Fruit fly (Drosophila melanogaster) whole organism, embryonic: ENCODE data around the gene Eip93F.

ENCODE experiments used
- Ada2b ChIP-seq: fragments of 200-800 bp; sonication (Bioruptor generic); IDR thresholded peaks from 2 replicates; pipeline ENCODE4 v1.3.6; 2022; ENCODE audit warnings: missing biosample characterization, missing genetic modification characterization
- CG13894 ChIP-seq: fragments of 200-800 bp; sonication (Bioruptor generic); optimal IDR thresholded peaks from 3 replicates; lab custom pipeline; 2018; ENCODE audit warnings: missing biosample characterization, mild to moderate bottlenecking, missing genetic modification characterization, moderate library complexity
- CG14050 ChIP-seq: fragments of 200-800 bp; sonication (Bioruptor generic); IDR thresholded peaks from 3 replicates; pipeline ENCODE4 v1.3.6; 2022; ENCODE audit warnings: missing biosample characterization, missing genetic modification characterization
- CG15073 ChIP-seq: fragments of 200-800 bp; sonication (Bioruptor generic); optimal IDR thresholded peaks from 2 replicates; lab custom pipeline; 2016; ENCODE audit warnings: missing biosample characterization, missing genetic modification characterization
- CG1647 ChIP-seq: fragments of 200-800 bp; sonication (Bioruptor generic); optimal IDR thresholded peaks from 3 replicates; lab custom pipeline; 2016; ENCODE audit warnings: missing biosample characterization, missing genetic modification characterization
- CG16813 ChIP-seq: fragments of 200-800 bp; sonication (Bioruptor generic); IDR thresholded peaks from 3 replicates; pipeline ENCODE4 v1.3.6; 2022; ENCODE audit warnings: missing biosample characterization, missing genetic modification characterization; ENCODE audit not compliant: partially characterized antibody
- CG17385 ChIP-seq: fragments of 200-800 bp; sonication (Bioruptor generic); optimal IDR thresholded peaks from 3 replicates; lab custom pipeline; 2018; ENCODE audit warnings: missing biosample characterization, mild to moderate bottlenecking, missing genetic modification characterization
- CG18262 ChIP-seq: fragments of 200-800 bp; optimal IDR thresholded peaks from 3 replicates; lab custom pipeline; 2019; ENCODE audit warnings: missing biosample characterization, mild to moderate bottlenecking, missing genetic modification characterization, moderate library complexity
- CG2129 ChIP-seq: fragments of 200-800 bp; sonication (Bioruptor generic); IDR thresholded peaks from 2 replicates; pipeline ENCODE4 v1.3.6; 2022; ENCODE audit warnings: missing biosample characterization, missing genetic modification characterization; ENCODE audit not compliant: partially characterized antibody
- CG30403 ChIP-seq: fragments of 200-800 bp; sonication (Bioruptor generic); optimal IDR thresholded peaks from 3 replicates; lab custom pipeline; 2016; ENCODE audit warnings: missing biosample characterization, missing genetic modification characterization
- CG31224 ChIP-seq: fragments of 200-800 bp; sonication (Bioruptor generic); IDR thresholded peaks from 2 replicates; pipeline ENCODE4 v1.3.6; 2022; ENCODE audit warnings: missing biosample characterization, missing genetic modification characterization
- CG3847 ChIP-seq: fragments of 200-800 bp; sonication (Bioruptor generic); IDR thresholded peaks from 2 replicates; pipeline ENCODE4 v1.3.6; 2022; ENCODE audit warnings: missing biosample characterization, missing genetic modification characterization
- CG4707 ChIP-seq: fragments of 200-800 bp; sonication (Bioruptor generic); optimal IDR thresholded peaks from 2 replicates; lab custom pipeline; 2018; ENCODE audit warnings: missing biosample characterization, mild to moderate bottlenecking, missing genetic modification characterization, moderate library complexity
- CG6791 ChIP-seq: fragments of 200-800 bp; sonication (Bioruptor generic); IDR thresholded peaks from 3 replicates; pipeline ENCODE4 v1.3.6; 2022; ENCODE audit warnings: missing biosample characterization, missing genetic modification characterization; ENCODE audit not compliant: partially characterized antibody
- CG8089 ChIP-seq: fragments of 200-800 bp; sonication (Bioruptor generic); optimal IDR thresholded peaks from 3 replicates; lab custom pipeline; 2016; ENCODE audit warnings: missing biosample characterization, missing genetic modification characterization
- CkIIα-i1 ChIP-seq: fragments of 200-800 bp; sonication (Bioruptor generic); IDR thresholded peaks from 2 replicates; pipeline ENCODE4 v1.3.6; 2022; ENCODE audit warnings: missing biosample characterization, missing genetic modification characterization
- D19B ChIP-seq: fragments of 200-800 bp; sonication (Bioruptor generic); optimal IDR thresholded peaks from 2 replicates; lab custom pipeline; 2017; ENCODE audit warnings: missing biosample characterization, mild to moderate bottlenecking, missing genetic modification characterization
- Deaf1 ChIP-seq: fragments of 200-800 bp; optimal IDR thresholded peaks from 3 replicates; lab custom pipeline; 2019; ENCODE audit warnings: missing biosample characterization, mild to moderate bottlenecking, missing genetic modification characterization, moderate library complexity
- Fer3 ChIP-seq: fragments of 200-800 bp; sonication (Bioruptor generic); optimal IDR thresholded peaks from 2 replicates; lab custom pipeline; 2018; ENCODE audit warnings: missing biosample characterization, mild to moderate bottlenecking, missing genetic modification characterization, moderate library complexity
- Gsc ChIP-seq: fragments of 200-800 bp; sonication (Bioruptor generic); IDR thresholded peaks from 2 replicates; pipeline ENCODE4 v1.3.6; 2022; ENCODE audit warnings: missing biosample characterization, missing genetic modification characterization
- HLHmδ ChIP-seq: fragments of 200-800 bp; sonication (Bioruptor generic); optimal IDR thresholded peaks from 2 replicates; lab custom pipeline; 2018; ENCODE audit warnings: missing biosample characterization, mild to moderate bottlenecking, missing genetic modification characterization, moderate library complexity
- Med ChIP-seq: fragments of 200-800 bp; sonication (Bioruptor generic); peaks from one replicate; lab custom pipeline; 2016; ENCODE audit warnings: missing biosample characterization, missing genetic modification characterization, mild to moderate bottlenecking, inconsistent platforms, moderate library complexity
- Oaz ChIP-seq: fragments of 200-800 bp; sonication (Bioruptor generic); IDR thresholded peaks from 2 replicates; pipeline ENCODE4 v1.3.6; 2022; ENCODE audit warnings: missing biosample characterization, missing genetic modification characterization
- Oli ChIP-seq: fragments of 200-800 bp; sonication (Bioruptor generic); optimal IDR thresholded peaks from 2 replicates; lab custom pipeline; 2018; ENCODE audit warnings: missing biosample characterization, mild to moderate bottlenecking, missing genetic modification characterization, moderate library complexity
- Scr ChIP-seq: fragments of 200-800 bp; sonication (Bioruptor generic); IDR thresholded peaks from 2 replicates; pipeline ENCODE4 v1.3.6; 2022; ENCODE audit warnings: missing biosample characterization, missing genetic modification characterization; ENCODE audit not compliant: partially characterized antibody
- Spps ChIP-seq: fragments of 200-800 bp; sonication (Bioruptor generic); optimal IDR thresholded peaks from 2 replicates; lab custom pipeline; 2018; ENCODE audit warnings: missing biosample characterization, mild to moderate bottlenecking, missing genetic modification characterization
- Stat92E ChIP-seq, 3 experiments: fragments of >200 bp in 2 of 3; fragments of 200-800 bp in 1 of 3; sonication (Bioruptor generic) in 1 of 3; optimal IDR thresholded peaks; 2 replicates each; lab custom pipeline; 2017 to 2019; ENCODE audit warnings: missing biosample characterization in 3 of 3, missing genetic modification characterization in 3 of 3, mild to moderate bottlenecking in 1 of 3, moderate library complexity in 1 of 3
- Tbp ChIP-seq: fragments of >200 bp; optimal IDR thresholded peaks from 2 replicates; lab custom pipeline; 2018; ENCODE audit warnings: missing biosample characterization, missing genetic modification characterization
- ab ChIP-seq: fragments of 200-800 bp; sonication (Bioruptor generic); optimal IDR thresholded peaks from 2 replicates; lab custom pipeline; 2016; ENCODE audit warnings: missing biosample characterization, missing genetic modification characterization
- ap ChIP-seq: fragments of 200-800 bp; sonication (Bioruptor generic); IDR thresholded peaks from 2 replicates; pipeline ENCODE4 v1.3.6; 2022; ENCODE audit warnings: missing biosample characterization, missing genetic modification characterization
- bowl ChIP-seq: fragments of 200-800 bp; sonication (Bioruptor generic); IDR thresholded peaks from 2 replicates; pipeline ENCODE4 v1.3.6; 2022; ENCODE audit warnings: missing biosample characterization, missing genetic modification characterization
- fru ChIP-seq: fragments of >200 bp; optimal IDR thresholded peaks from 2 replicates; lab custom pipeline; 2017
- hbn ChIP-seq: fragments of 200-800 bp; sonication (Bioruptor generic); IDR thresholded peaks from 2 replicates; pipeline ENCODE4 v1.3.6; 2022; ENCODE audit warnings: missing biosample characterization, missing genetic modification characterization; ENCODE audit not compliant: partially characterized antibody
- ind ChIP-seq: fragments of 200-800 bp; sonication (Bioruptor generic); optimal IDR thresholded peaks from 3 replicates; lab custom pipeline; 2016; ENCODE audit warnings: missing biosample characterization, missing genetic modification characterization
- kay ChIP-seq: fragments of 200-800 bp; sonication (Bioruptor generic); optimal IDR thresholded peaks from 2 replicates; lab custom pipeline; 2016; ENCODE audit warnings: missing biosample characterization, missing genetic modification characterization
- lab ChIP-seq: fragments of 200-800 bp; sonication (Bioruptor generic); optimal IDR thresholded peaks from 3 replicates; lab custom pipeline; 2017; ENCODE audit warnings: missing biosample characterization, missing genetic modification characterization, mild to moderate bottlenecking, moderate library complexity, missing genetic modification reagents
- lola ChIP-seq, 3 experiments: fragments of >200 bp in 2 of 3; fragments of 200-800 bp in 1 of 3; sonication (Bioruptor generic) in 1 of 3; optimal IDR thresholded peaks; 2 replicates each; lab custom pipeline; 2017 to 2019; ENCODE audit warnings: missing biosample characterization in 3 of 3, missing genetic modification characterization in 3 of 3, mild to moderate bottlenecking in 1 of 3, moderate library complexity in 1 of 3
- nmo ChIP-seq: fragments of 200-800 bp; sonication (Bioruptor generic); optimal IDR thresholded peaks from 2 replicates; lab custom pipeline; 2018; ENCODE audit warnings: missing biosample characterization, mild to moderate bottlenecking, missing genetic modification characterization, moderate library complexity
- rib ChIP-seq: fragments of 200-800 bp; sonication (Bioruptor generic); IDR thresholded peaks from 2 replicates; pipeline ENCODE4 v1.3.6; 2022; ENCODE audit warnings: missing biosample characterization, missing genetic modification characterization
- shn ChIP-seq: fragments of 200-800 bp; sonication (Bioruptor generic); optimal IDR thresholded peaks from 3 replicates; lab custom pipeline; 2016; ENCODE audit warnings: missing biosample characterization, missing genetic modification characterization
- slbo ChIP-seq: fragments of 200-800 bp; sonication (Bioruptor generic); IDR thresholded peaks from 2 replicates; pipeline ENCODE4 v1.3.6; 2022; ENCODE audit warnings: missing biosample characterization, missing genetic modification characterization
- sqz ChIP-seq: fragments of 200-800 bp; sonication (Bioruptor generic); optimal IDR thresholded peaks from 3 replicates; lab custom pipeline; 2018; ENCODE audit warnings: missing biosample characterization, mild to moderate bottlenecking, missing genetic modification characterization
- ssp ChIP-seq: fragments of 200-800 bp; sonication (Bioruptor generic); IDR thresholded peaks from 2 replicates; pipeline ENCODE4 v1.3.6; 2022; ENCODE audit warnings: missing biosample characterization, missing genetic modification characterization
- toy ChIP-seq: fragments of 200-800 bp; sonication (Bioruptor generic); IDR thresholded peaks from 2 replicates; pipeline ENCODE4 v1.3.6; 2022; ENCODE audit warnings: missing biosample characterization, missing genetic modification characterization
- tx ChIP-seq: fragments of 200-800 bp; sonication (Bioruptor generic); optimal IDR thresholded peaks from 2 replicates; lab custom pipeline; 2016; ENCODE audit warnings: missing biosample characterization, missing genetic modification characterization
- unc-4 ChIP-seq: fragments of 200-800 bp; sonication (Bioruptor generic); IDR thresholded peaks from 2 replicates; pipeline ENCODE4 v1.3.6; 2022; ENCODE audit warnings: missing biosample characterization, missing genetic modification characterization; ENCODE audit not compliant: partially characterized antibody
- vnd ChIP-seq: fragments of 200-800 bp; sonication (Bioruptor generic); IDR thresholded peaks from 3 replicates; pipeline ENCODE4 v1.3.6; 2022; ENCODE audit warnings: missing biosample characterization, missing genetic modification characterization; ENCODE audit not compliant: partially characterized antibody
- zen ChIP-seq: fragments of 200-800 bp; sonication (Bioruptor generic); optimal IDR thresholded peaks from 3 replicates; lab custom pipeline; 2018; ENCODE audit warnings: missing biosample characterization, mild to moderate bottlenecking, missing genetic modification characterization, moderate library complexity
- zen2 ChIP-seq: fragments of 200-800 bp; sonication (Bioruptor generic); IDR thresholded peaks from 3 replicates; pipeline ENCODE4 v1.3.6; 2022; ENCODE audit warnings: missing biosample characterization, missing genetic modification characterization; ENCODE audit not compliant: partially characterized antibody

The Eip93F gene

DNA sequence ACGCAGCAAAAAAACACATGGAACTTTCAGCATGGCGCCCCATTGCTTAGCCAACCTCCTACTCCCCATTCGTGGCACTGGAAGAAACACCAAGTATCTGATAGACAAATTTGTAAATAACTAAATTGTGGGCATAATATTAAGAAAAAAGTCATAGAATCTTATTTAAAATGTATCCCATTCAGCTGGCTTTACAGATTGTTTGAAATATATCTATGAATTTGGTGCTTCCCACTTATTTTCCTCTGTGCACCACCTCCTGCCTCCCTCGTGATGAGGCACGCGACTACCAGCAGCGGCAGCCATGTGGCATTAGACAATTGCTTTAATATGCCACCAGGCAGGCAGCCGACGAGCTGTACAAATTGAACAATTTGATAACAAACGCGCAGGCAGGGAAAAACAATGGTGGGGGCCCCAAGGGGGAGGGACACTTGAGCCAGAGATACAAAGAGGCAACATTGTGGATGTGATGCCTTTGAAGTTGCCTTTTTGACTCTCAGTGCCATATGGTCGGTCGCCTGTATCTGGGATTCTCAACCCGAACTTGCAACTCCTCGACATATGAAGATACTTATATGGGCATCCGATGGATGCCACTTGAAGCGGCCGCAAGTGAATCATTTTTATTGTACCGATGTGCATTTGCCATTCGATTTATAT lies 100.4 kb downstream of the Eip93F start (continued):
- no peak for TF ChIP-seq CG15073 (GFP tag; lab: Kevin White, UChicago)
- TF ChIP-seq unc-4: no peak
- TF ChIP-seq Oli (tag; lab: Kevin White, UChicago): peak; percentile 81
- TF ChIP-seq Spps (tag; lab: Kevin White, UChicago): peak; percentile 65
- peak; percentile 62 for TF ChIP-seq CG4707 (GFP tag; lab: Kevin White, UChicago)
- TF ChIP-seq Deaf1: peak; percentile 55
- no peak for TF ChIP-seq Gsc
- TF ChIP-seq CG31224 (GFP tag; lab: Robert Waterston, UW): peak; percentile 64
- TF ChIP-seq vnd (GFP tag; lab: Robert Waterston, UW): no peak
- TF ChIP-seq lab: peak; percentile 92
- peak; percentile 84 for TF ChIP-seq slbo (GFP tag; lab: Robert Waterston, UW)
- TF ChIP-seq CG3847 (GFP tag; lab: Robert Waterston, UW): peak; percentile 77
- TF ChIP-seq zen2 (GFP tag; lab: Robert Waterston, UW): no peak
- TF ChIP-seq kay (GFP tag; lab: Kevin White, UChicago): peak; percentile 80
- peak; percentile 79 for TF ChIP-seq rib (GFP tag; lab: Robert Waterston, UW)
- TF ChIP-seq CG8089 (GFP tag; lab: Kevin White, UChicago): peak; percentile 53
- peak; percentile 41 for TF ChIP-seq D19B
- no peak for TF ChIP-seq Stat92E (GFP tag; optimal IDR thresholded peaks at IDR 0.05; lab: Kevin White, UChicago)
- TF ChIP-seq fru (lab: Kevin White, UChicago): no peak
- peak; percentile 77 for TF ChIP-seq ind (GFP tag; lab: Kevin White, UChicago)
- TF ChIP-seq Tbp: no peak
- TF ChIP-seq Fer3 (tag; lab: Kevin White, UChicago): peak; percentile 80
- peak; percentile 45 for TF ChIP-seq shn (GFP tag; lab: Kevin White, UChicago)
- TF ChIP-seq ap (GFP tag; lab: Robert Waterston, UW): peak; percentile 59; the same call in 1 of the 2 replicates
- TF ChIP-seq CG18262 (tag; lab: Kevin White, UChicago): peak; percentile 82
- peak; percentile 64 for TF ChIP-seq Oaz (GFP tag; lab: Robert Waterston, UW)
- peak; percentile 71 for TF ChIP-seq CG13894
- TF ChIP-seq CG16813 (GFP tag; lab: Robert Waterston, UW): no peak
- TF ChIP-seq Scr (GFP tag; lab: Robert Waterston, UW): no peak
- peak; percentile 83 for TF ChIP-seq Ada2b (GFP tag; lab: Robert Waterston, UW)
- TF ChIP-seq CG1647: peak; percentile 69
- TF ChIP-seq ab (GFP tag; lab: Kevin White, UChicago): no peak
- no peak for TF ChIP-seq hbn (GFP tag; lab: Robert Waterston, UW)
- TF ChIP-seq lola (GFP tag; optimal IDR thresholded peaks at IDR 0.05; lab: Kevin White, UChicago): peak in 1 of 3 experiments; percentile 58
- TF ChIP-seq HLHmδ (GFP tag; lab: Kevin White, UChicago): peak; percentile 12
- TF ChIP-seq nmo (GFP tag; lab: Kevin White, UChicago): peak; percentile 79
- TF ChIP-seq bowl (GFP tag; lab: Robert Waterston, UW): peak; percentile 57; the same call in 1 of the 2 replicates
- TF ChIP-seq CG2129 (GFP tag; lab: Robert Waterston, UW): no peak
- TF ChIP-seq CG17385: peak; percentile 79
- TF ChIP-seq CkIIα-i1 (GFP tag; lab: Robert Waterston, UW): 0 out of 2 replicates have a peak, but pooled peaks have one; percentile 40
- no peak; the same call in 1 of the 2 replicates for TF ChIP-seq ssp (GFP tag; lab: Robert Waterston, UW)
- no peak for TF ChIP-seq CG6791
- TF ChIP-seq CG14050 (GFP tag; lab: Robert Waterston, UW): peak; percentile 77
- TF ChIP-seq zen (tag; lab: Kevin White, UChicago): peak; percentile 47
- peak; percentile 9 for TF ChIP-seq sqz (GFP tag; lab: Kevin White, UChicago)
- 0 out of 2 replicates have a peak, but pooled peaks have one; percentile 28 for TF ChIP-seq toy (GFP tag; lab: Robert Waterston, UW)
- peak; percentile 66 for TF ChIP-seq tx (GFP tag; lab: Kevin White, UChicago)
- TF ChIP-seq Med: peak; percentile 97
- TF ChIP-seq CG30403: peak; percentile 84
